Worm (Caenorhabditis elegans): Measurements from ENCODE around the gene str-41.

str-41 gene

ce11 chrV:7391933-7392332 is 19.9 kb upstream of the str-41 start, which contains the start of gene fbxa-105:
TSS of gene fbxa-105 (minus strand) at chrV:7392029.
- TF ChIP-seq ztf-23 (GFP tag; IDR thresholded peaks at IDR 0.05) (no peak), cog-1 (tag; optimal IDR thresholded peaks at IDR 0.05) (no peak), klf-2 (GFP tag; conservative IDR thresholded peaks at IDR 0.05) (no peak), T22C8.4 (GFP tag; IDR thresholded peaks at IDR 0.05) (no peak), flt-1 (GFP tag; IDR thresholded peaks at IDR 0.05) (no peak), med-1 (GFP tag; optimal IDR thresholded peaks at IDR 0.05; ENCODE audit: insufficient read depth) (no peak), ref-1 (GFP tag; conservative IDR thresholded peaks at IDR 0.05) (no peak), tab-1 (GFP tag; IDR thresholded peaks at IDR 0.05) (no peak), ztf-29 (GFP tag; IDR thresholded peaks at IDR 0.05) (no peak)

ce11 chrV:7395359-7395758 is 16.4 kb upstream of the str-41 start, which contains the start of gene srx-9:
TSS of gene srx-9 (minus strand) at chrV:7395459.
- TF ChIP-seq T22C8.4 (GFP tag; IDR thresholded peaks at IDR 0.05) (no peak), flt-1 (GFP tag; IDR thresholded peaks at IDR 0.05) (no peak), med-1 (GFP tag; optimal IDR thresholded peaks at IDR 0.05; ENCODE audit: insufficient read depth) (no peak), klf-2 (GFP tag; conservative IDR thresholded peaks at IDR 0.05) (no peak), ztf-29 (GFP tag; IDR thresholded peaks at IDR 0.05) (no peak), ref-1 (GFP tag; conservative IDR thresholded peaks at IDR 0.05) (no peak), tab-1 (GFP tag; IDR thresholded peaks at IDR 0.05) (no peak), ztf-23 (GFP tag; IDR thresholded peaks at IDR 0.05) (no peak), cog-1 (tag; optimal IDR thresholded peaks at IDR 0.05) (no peak)

ce11 chrV:7399202-7399601 is 12.6 kb upstream of the str-41 start, which contains the start of gene gst-41:
TSS of gene gst-41 (minus strand) at chrV:7399302.
- TF ChIP-seq med-1 (GFP tag; optimal IDR thresholded peaks at IDR 0.05; ENCODE audit: insufficient read depth) (no peak), flt-1 (GFP tag; IDR thresholded peaks at IDR 0.05) (no peak), tab-1 (GFP tag; IDR thresholded peaks at IDR 0.05) (no peak), ztf-23 (GFP tag; IDR thresholded peaks at IDR 0.05) (no peak), ztf-29 (GFP tag; IDR thresholded peaks at IDR 0.05) (no peak), T22C8.4 (GFP tag; IDR thresholded peaks at IDR 0.05) (no peak), klf-2 (GFP tag; conservative IDR thresholded peaks at IDR 0.05) (no peak), cog-1 (tag; optimal IDR thresholded peaks at IDR 0.05) (no peak), ref-1 (GFP tag; conservative IDR thresholded peaks at IDR 0.05) (no peak)

- TF ChIP-seq cog-1 (tag; optimal IDR thresholded peaks at IDR 0.05) (no peak), ztf-23 (GFP tag; IDR thresholded peaks at IDR 0.05) (no peak), ztf-29 (GFP tag; IDR thresholded peaks at IDR 0.05) (no peak), med-1 (GFP tag; optimal IDR thresholded peaks at IDR 0.05; ENCODE audit: insufficient read depth) (no peak), flt-1 (GFP tag; IDR thresholded peaks at IDR 0.05) (no peak), klf-2 (GFP tag; conservative IDR thresholded peaks at IDR 0.05) (no peak), T22C8.4 (GFP tag; IDR thresholded peaks at IDR 0.05) (no peak), tab-1 (GFP tag; IDR thresholded peaks at IDR 0.05) (no peak), ref-1 (GFP tag; conservative IDR thresholded peaks at IDR 0.05) (no peak)
These were observed 11.7 kb upstream of the str-41 start, which contains the start of gene cnc-9 for ce11 chrV:7400095-7400494. TSS of gene cnc-9 (minus strand) at chrV:7400195.

ce11 chrV:7400588-7400987 is 11.2 kb upstream of the str-41 start, which contains the start of gene srx-60:
TSS of gene srx-60 (plus strand) at chrV:7400888.
- TF ChIP-seq med-1 (GFP tag; optimal IDR thresholded peaks at IDR 0.05; ENCODE audit: insufficient read depth), result no peak

- TF ChIP-seq ztf-23 (GFP tag; IDR thresholded peaks at IDR 0.05), result no peak
- TF ChIP-seq ztf-29 (GFP tag; IDR thresholded peaks at IDR 0.05), result no peak
- no peak for TF ChIP-seq cog-1 (tag; optimal IDR thresholded peaks at IDR 0.05)
- TF ChIP-seq klf-2 (GFP tag; conservative IDR thresholded peaks at IDR 0.05), result no peak
- TF ChIP-seq T22C8.4 (GFP tag; IDR thresholded peaks at IDR 0.05), result no peak
- no peak for TF ChIP-seq ref-1 (GFP tag; conservative IDR thresholded peaks at IDR 0.05)
- TF ChIP-seq tab-1 (GFP tag; IDR thresholded peaks at IDR 0.05), result no peak
- no peak for TF ChIP-seq flt-1 (GFP tag; IDR thresholded peaks at IDR 0.05)
- TF ChIP-seq med-1 (GFP tag; optimal IDR thresholded peaks at IDR 0.05; ENCODE audit: insufficient read depth), result no peak
These were observed 9.4 kb upstream of the str-41 start, which contains the start of gene srj-13 for ce11 chrV:7402355-7402754. TSS of gene srj-13 (plus strand) at chrV:7402655.

ce11 chrV:7403501-7403900 is 8.3 kb upstream of the str-41 start:
- no peak for TF ChIP-seq med-1 (GFP tag; optimal IDR thresholded peaks at IDR 0.05; ENCODE audit: insufficient read depth)

ce11 chrV:7408520-7408919 is 3.3 kb upstream of the str-41 start, which contains the start of gene srt-6:
TSS of gene srt-6 (minus strand) at chrV:7408814.
- no peak for TF ChIP-seq flt-1 (GFP tag; IDR thresholded peaks at IDR 0.05)
- no peak for TF ChIP-seq T22C8.4 (GFP tag; IDR thresholded peaks at IDR 0.05)
- TF ChIP-seq ref-1 (GFP tag; conservative IDR thresholded peaks at IDR 0.05), result no peak
- TF ChIP-seq ztf-23 (GFP tag; IDR thresholded peaks at IDR 0.05), result no peak
- no peak for TF ChIP-seq tab-1 (GFP tag; IDR thresholded peaks at IDR 0.05)
- TF ChIP-seq ztf-29 (GFP tag; IDR thresholded peaks at IDR 0.05), result no peak
- no peak for TF ChIP-seq klf-2 (GFP tag; conservative IDR thresholded peaks at IDR 0.05)

- TF ChIP-seq med-1 (GFP tag; optimal IDR thresholded peaks at IDR 0.05; ENCODE audit: insufficient read depth) (no peak), tab-1 (GFP tag; IDR thresholded peaks at IDR 0.05) (no peak), ztf-23 (GFP tag; IDR thresholded peaks at IDR 0.05) (no peak), ref-1 (GFP tag; conservative IDR thresholded peaks at IDR 0.05) (no peak), cog-1 (tag; optimal IDR thresholded peaks at IDR 0.05) (no peak)
These were observed 2.2 kb upstream of the str-41 start, which contains the start of gene R13D7.2 for ce11 chrV:7409599-7409998. TSS of gene R13D7.2 (plus strand) at chrV:7409899.

ce11 chrV:7413107-7413774 is 1.4 kb downstream of the str-41 start, which contains the start of gene F18E3.11:
TSS of gene F18E3.11 (plus strand) at chrV:7413482.
- TF ChIP-seq flt-1 (GFP tag; IDR thresholded peaks at IDR 0.05) (no peak), ref-1 (GFP tag; conservative IDR thresholded peaks at IDR 0.05) (no peak), ztf-29 (GFP tag; IDR thresholded peaks at IDR 0.05) (no peak), T22C8.4 (GFP tag; IDR thresholded peaks at IDR 0.05) (no peak), tab-1 (GFP tag; IDR thresholded peaks at IDR 0.05) (no peak), ztf-23 (GFP tag; IDR thresholded peaks at IDR 0.05) (no peak), cog-1 (tag; optimal IDR thresholded peaks at IDR 0.05) (no peak), klf-2 (GFP tag; conservative IDR thresholded peaks at IDR 0.05) (no peak), med-1 (GFP tag; optimal IDR thresholded peaks at IDR 0.05; ENCODE audit: insufficient read depth) (no peak)
